Worm (Caenorhabditis elegans) whole organism, midembryonic: Measurements from ENCODE around the gene srz-79.

ENCODE experiments used
- T22C8.4 ChIP-seq: fragments of 200-800 bp; sonication (Bioruptor generic); IDR thresholded peaks from 2 replicates; pipeline ENCODE4 v1.3.6; 2022; ENCODE audit warnings: missing genetic modification characterization, missing compliant biosample characterization
- cog-1 ChIP-seq: sonication (generic microtip); optimal IDR thresholded peaks from 2 replicates; lab custom pipeline; 2016; ENCODE audit warnings: missing genetic modification characterization, missing compliant biosample characterization
- flt-1 ChIP-seq: fragments of 200-800 bp; sonication (Bioruptor generic); IDR thresholded peaks from 2 replicates; pipeline ENCODE4 v1.3.6; 2022; ENCODE audit warnings: missing genetic modification characterization, missing compliant biosample characterization
- klf-2 ChIP-seq: fragments of 200-800 bp; sonication (Bioruptor generic); conservative IDR thresholded peaks from 2 replicates; pipeline ENCODE4 v1.3.6; 2022; ENCODE audit warnings: missing genetic modification reagents, missing genetic modification characterization, missing compliant biosample characterization
- med-1 ChIP-seq: sonication (generic microtip); optimal IDR thresholded peaks from 2 replicates; lab custom pipeline; 2017; ENCODE audit warnings: missing genetic modification characterization, mild to moderate bottlenecking, missing compliant biosample characterization, antibody characterized with exemption, missing genetic modification reagents; ENCODE audit not compliant: insufficient read depth
- ref-1 ChIP-seq: fragments of 200-800 bp; sonication (Bioruptor generic); conservative IDR thresholded peaks from 2 replicates; pipeline ENCODE4 v1.3.6; 2022; ENCODE audit warnings: missing genetic modification reagents, missing genetic modification characterization, missing compliant biosample characterization
- tab-1 ChIP-seq: fragments of 200-800 bp; sonication (Bioruptor generic); IDR thresholded peaks from 2 replicates; pipeline ENCODE4 v1.3.6; 2022; ENCODE audit warnings: missing genetic modification characterization, missing compliant biosample characterization
- ztf-23 ChIP-seq: fragments of 200-800 bp; sonication (Bioruptor generic); IDR thresholded peaks from 2 replicates; pipeline ENCODE4 v1.3.6; 2022; ENCODE audit warnings: missing genetic modification reagents, missing genetic modification characterization, missing compliant biosample characterization
- ztf-29 ChIP-seq: fragments of 200-800 bp; sonication (Bioruptor generic); IDR thresholded peaks from 2 replicates; pipeline ENCODE4 v1.3.6; 2022; ENCODE audit warnings: missing genetic modification reagents, missing genetic modification characterization, missing compliant biosample characterization

The srz-79 gene

ce11 chrIV:3469742-3470141 is 23.7 kb upstream of the srz-79 start, which contains the start of gene F58E2.2:
Gene F58E2.2 (plus strand): TSS chrIV:3470042.
- no peak for TF ChIP-seq ztf-23 (GFP tag; lab: Robert Waterston, UW)
- no peak for TF ChIP-seq cog-1
- TF ChIP-seq ref-1 (GFP tag; lab: Robert Waterston, UW): no peak
- TF ChIP-seq T22C8.4: no peak
- no peak for TF ChIP-seq med-1 (GFP tag; lab: Kevin White, UChicago)

ce11 chrIV:3477124-3477523 is 16.3 kb upstream of the srz-79 start, which contains the start of gene srz-69:
Gene srz-69 (minus strand): TSS chrIV:3477224.
- TF ChIP-seq ref-1 (GFP tag; lab: Robert Waterston, UW): no peak
- TF ChIP-seq T22C8.4: no peak
- no peak for TF ChIP-seq tab-1 (GFP tag; lab: Robert Waterston, UW)
- no peak for TF ChIP-seq med-1 (GFP tag; lab: Kevin White, UChicago)
- TF ChIP-seq flt-1 (GFP tag; lab: Robert Waterston, UW): no peak
- no peak for TF ChIP-seq cog-1
- TF ChIP-seq klf-2 (GFP tag; lab: Robert Waterston, UW): no peak

ce11 chrIV:3478911-3479385 is 14.5 kb upstream of the srz-79 start, which contains the start of the genes srz-70 and C09G12.5:
Gene srz-70 (minus strand): TSS chrIV:3479011.
Gene C09G12.5 (plus strand): TSS chrIV:3479335.
- TF ChIP-seq cog-1 (no peak), klf-2 (GFP tag; lab: Robert Waterston, UW) (no peak), ref-1 (GFP tag; lab: Robert Waterston, UW) (no peak), T22C8.4 (no peak), tab-1 (GFP tag; lab: Robert Waterston, UW) (no peak), med-1 (GFP tag; lab: Kevin White, UChicago) (no peak), flt-1 (GFP tag; lab: Robert Waterston, UW) (no peak), ztf-23 (GFP tag; lab: Robert Waterston, UW) (no peak)

- TF ChIP-seq klf-2 (GFP tag; lab: Robert Waterston, UW): no peak
- no peak for TF ChIP-seq flt-1 (GFP tag; lab: Robert Waterston, UW)
- TF ChIP-seq ref-1 (GFP tag; lab: Robert Waterston, UW): no peak
- TF ChIP-seq med-1 (GFP tag; lab: Kevin White, UChicago): no peak
Observed at ce11 chrIV:3481760-3482159, 11.7 kb upstream of the srz-79 start, which contains the start of gene srz-37. Gene srz-37 (minus strand): TSS chrIV:3481860.

ce11 chrIV:3482195-3482959 is 11.0 kb upstream of the srz-79 start, which contains the start of gene srz-82:
Gene srz-82 (plus strand): TSS chrIV:3482895.
- TF ChIP-seq ztf-29 (GFP tag; lab: Robert Waterston, UW) (no peak), ztf-23 (GFP tag; lab: Robert Waterston, UW) (0 out of 2 replicates have a peak, but pooled peaks have one; percentile 24)

ce11 chrIV:3491477-3491876 is 1.9 kb upstream of the srz-79 start, which contains the start of gene srz-78:
Gene srz-78 (plus strand): TSS chrIV:3491777.
- no peak for TF ChIP-seq T22C8.4
- TF ChIP-seq cog-1: no peak
- no peak for TF ChIP-seq ztf-29 (GFP tag; lab: Robert Waterston, UW)
- TF ChIP-seq tab-1 (GFP tag; lab: Robert Waterston, UW): no peak
- TF ChIP-seq flt-1 (GFP tag; lab: Robert Waterston, UW): no peak
- TF ChIP-seq klf-2 (GFP tag; lab: Robert Waterston, UW): no peak
- no peak for TF ChIP-seq ztf-23 (GFP tag; lab: Robert Waterston, UW)
- no peak for TF ChIP-seq med-1 (GFP tag; lab: Kevin White, UChicago)
- TF ChIP-seq ref-1 (GFP tag; lab: Robert Waterston, UW): no peak

- TF ChIP-seq tab-1 (GFP tag; lab: Robert Waterston, UW) (no peak), ztf-29 (GFP tag; lab: Robert Waterston, UW) (no peak), ztf-23 (GFP tag; lab: Robert Waterston, UW) (no peak), ref-1 (GFP tag; lab: Robert Waterston, UW) (no peak), klf-2 (GFP tag; lab: Robert Waterston, UW) (no peak), cog-1 (no peak), T22C8.4 (no peak), flt-1 (GFP tag; lab: Robert Waterston, UW) (no peak), med-1 (GFP tag; lab: Kevin White, UChicago) (no peak)
Observed at ce11 chrIV:3496358-3496757, 2.9 kb downstream of the srz-79 start, which contains the start of gene C09G12.17. Gene C09G12.17 (minus strand): TSS chrIV:3496458.

- TF ChIP-seq flt-1 (GFP tag; lab: Robert Waterston, UW) (no peak), ztf-29 (GFP tag; lab: Robert Waterston, UW) (no peak), tab-1 (GFP tag; lab: Robert Waterston, UW) (no peak), med-1 (GFP tag; lab: Kevin White, UChicago) (no peak), ref-1 (GFP tag; lab: Robert Waterston, UW) (no peak), ztf-23 (GFP tag; lab: Robert Waterston, UW) (no peak), T22C8.4 (no peak), cog-1 (no peak), klf-2 (GFP tag; lab: Robert Waterston, UW) (no peak)
Observed at ce11 chrIV:3497909-3498308, 4.5 kb downstream of the srz-79 start, which contains the start of gene ceh-53. Gene ceh-53 (plus strand): TSS chrIV:3498209.

ce11 chrIV:3501981-3502736 is 8.7 kb downstream of the srz-79 start:
- no peak for TF ChIP-seq ztf-29 (GFP tag; lab: Robert Waterston, UW)
